Worm (Caenorhabditis elegans) whole organism, late embryonic: Measurements from ENCODE around the gene R09A8.2.

Experiments used
- ceh-2 ChIP-seq: sonication (generic microtip); optimal IDR thresholded peaks from 2 replicates; lab custom pipeline; 2016; ENCODE audit warnings: missing genotype, missing genetic modification characterization, missing compliant biosample characterization
- pqm-1 ChIP-seq: sonication (generic microtip); optimal IDR thresholded peaks from 2 replicates; lab custom pipeline; 2016; ENCODE audit warnings: missing genetic modification characterization, missing compliant biosample characterization

DNA sequence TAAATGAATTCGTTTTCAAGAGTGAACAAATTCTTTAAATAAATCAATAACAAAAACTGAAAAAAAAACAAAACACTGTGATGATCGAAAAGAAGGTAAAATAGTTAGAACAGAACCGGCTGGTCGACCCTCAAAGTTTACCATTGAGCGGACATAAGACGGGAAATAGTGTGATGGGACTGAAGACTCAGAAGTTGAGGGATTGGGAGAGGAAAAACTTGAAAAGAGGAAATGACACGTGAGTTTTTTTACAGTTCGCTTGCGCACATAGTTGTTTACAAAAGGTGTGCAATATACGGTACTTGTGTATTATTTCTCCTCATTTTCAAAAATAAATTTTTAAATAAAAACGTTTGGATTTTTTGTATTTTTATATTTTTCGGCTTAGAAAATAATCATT, 23.7 kb downstream of the R09A8.2 start:
- TF ChIP-seq pqm-1 (tag; lab: Kevin White, UChicago) = no peak
- no peak for TF ChIP-seq ceh-2 (tag; lab: Kevin White, UChicago)
